Fruit fly (Drosophila melanogaster): ENCODE data around the gene CG31538.

DNA sequence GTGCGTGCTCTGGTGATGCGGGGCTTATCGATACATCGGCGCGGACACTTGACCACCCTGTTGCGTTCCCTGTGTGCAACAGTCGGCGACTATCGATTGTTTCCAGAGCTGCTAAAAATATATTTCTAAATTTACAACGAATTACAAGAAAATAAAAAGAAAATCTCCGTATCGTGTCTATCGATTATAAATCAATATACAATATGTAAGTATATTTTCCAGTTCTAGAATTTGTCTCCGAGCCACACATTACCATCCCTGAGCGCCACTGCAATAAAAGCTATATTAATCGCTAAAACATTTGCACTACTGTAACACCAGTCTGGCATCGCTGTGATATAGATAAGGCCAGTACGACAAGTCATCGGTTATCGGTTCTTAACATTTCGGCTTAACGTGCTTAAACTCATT is 45.4 kb downstream of the CG31538 start, which contains the start of the genes Kat60 and Mms19:
- TF ChIP-seq CG8301 (tag; optimal IDR thresholded peaks at IDR 0.05) (no peak), CG32121 (GFP tag; IDR thresholded peaks at IDR 0.05) (peak; percentile 25; the same call in 1 of the 2 replicates), CG34367 (tag; optimal IDR thresholded peaks at IDR 0.05) (no peak), Pif1B (GFP tag; optimal IDR thresholded peaks at IDR 0.05) (no peak), rn (GFP tag; IDR thresholded peaks at IDR 0.05) (peak; percentile 59; the same call in 1 of the 2 replicates), CG10348 (GFP tag; IDR thresholded peaks at IDR 0.05) (no peak)

Data from whole organism, pupa.